Worm (Caenorhabditis elegans): ENCODE measurements around the gene C17C3.1.

C17C3.1 gene

DNA sequence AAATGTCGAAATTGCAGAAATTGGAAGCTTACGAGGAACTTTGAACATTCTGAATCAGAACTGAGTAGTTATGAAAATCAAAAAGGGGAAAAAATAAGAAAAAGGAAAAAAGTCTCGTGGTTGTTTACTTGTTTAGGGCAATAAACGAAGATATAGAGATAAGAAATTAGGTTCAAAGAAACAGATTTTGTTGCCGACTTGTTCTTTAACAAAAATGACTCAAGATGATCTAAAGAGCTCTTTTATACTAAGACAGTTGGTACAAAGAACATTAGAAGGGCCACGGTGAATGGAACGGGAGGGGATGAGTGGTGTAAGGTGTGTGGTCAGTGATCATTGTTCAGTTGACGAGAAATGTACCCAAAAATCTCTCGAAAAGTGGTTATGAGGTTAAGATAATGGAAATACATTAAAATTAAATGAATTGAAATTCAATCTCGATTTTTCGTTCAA, 22.9 kb upstream of the C17C3.1 start, which contains the start of gene acdh-2:
acdh-2 (minus strand) TSS at position 51 of the 453 bp plus-strand sequence.
- TF ChIP-seq F13C5.2 (tag; optimal IDR thresholded peaks at IDR 0.05), result no peak
- no peak for TF ChIP-seq ama-1 (optimal IDR thresholded peaks at IDR 0.05)
- TF ChIP-seq sea-1 (GFP tag; conservative IDR thresholded peaks at IDR 0.05), result no peak
- TF ChIP-seq ceh-13 (GFP tag; optimal IDR thresholded peaks at IDR 0.05), result no peak
- no peak for TF ChIP-seq pes-1 (GFP tag; IDR thresholded peaks at IDR 0.05)
- no peak for TF ChIP-seq aly-1 (tag; optimal IDR thresholded peaks at IDR 0.05)
- TF ChIP-seq ceh-36 (tag; optimal IDR thresholded peaks at IDR 0.05), result no peak
- TF ChIP-seq hnd-1 (tag; optimal IDR thresholded peaks at IDR 0.05), result no peak
- no peak for TF ChIP-seq tra-4 (tag; optimal IDR thresholded peaks at IDR 0.05)
- TF ChIP-seq tbx-37 (GFP tag; conservative IDR thresholded peaks at IDR 0.05), result no peak
- TF ChIP-seq hmbx-1 (tag; optimal IDR thresholded peaks at IDR 0.05), result no peak

- TF ChIP-seq sea-1 (GFP tag; conservative IDR thresholded peaks at IDR 0.05), result no peak
Measured at ce11 chrII:5549746-5550145, 20.6 kb upstream of the C17C3.1 start, which contains the start of gene C17C3.6. TSS of gene C17C3.6 (plus strand) at chrII:5550046.

- no peak for TF ChIP-seq hmbx-1 (tag; optimal IDR thresholded peaks at IDR 0.05)
- no peak for TF ChIP-seq pes-1 (GFP tag; IDR thresholded peaks at IDR 0.05)
- TF ChIP-seq flt-1 (GFP tag; IDR thresholded peaks at IDR 0.05), result no peak
- TF ChIP-seq B0310.2 (tag; optimal IDR thresholded peaks at IDR 0.05), result no peak
- TF ChIP-seq ama-1 (optimal IDR thresholded peaks at IDR 0.05), result no peak
Measured at ce11 chrII:5551517-5551916, 18.9 kb upstream of the C17C3.1 start, which contains the start of gene C17C3.5. TSS of gene C17C3.5 (plus strand) at chrII:5551817.

- no peak for TF ChIP-seq hmg-4 (GFP tag; optimal IDR thresholded peaks at IDR 0.05)
- no peak for TF ChIP-seq pes-1 (GFP tag; IDR thresholded peaks at IDR 0.05)
- TF ChIP-seq F13C5.2 (tag; optimal IDR thresholded peaks at IDR 0.05), result no peak
- no peak for TF ChIP-seq scrt-1 (GFP tag; IDR thresholded peaks at IDR 0.05)
- no peak for TF ChIP-seq ceh-36 (tag; optimal IDR thresholded peaks at IDR 0.05)
- no peak for TF ChIP-seq aly-1 (tag; optimal IDR thresholded peaks at IDR 0.05)
- no peak for TF ChIP-seq flt-1 (GFP tag; IDR thresholded peaks at IDR 0.05)
- TF ChIP-seq sea-1 (GFP tag; conservative IDR thresholded peaks at IDR 0.05), result no peak
- TF ChIP-seq hnd-1 (tag; optimal IDR thresholded peaks at IDR 0.05), result no peak
- TF ChIP-seq ama-1 (optimal IDR thresholded peaks at IDR 0.05), result no peak
- no peak for TF ChIP-seq ets-7 (tag; optimal IDR thresholded peaks at IDR 0.05)
- no peak for TF ChIP-seq hmbx-1 (tag; optimal IDR thresholded peaks at IDR 0.05)
- no peak for TF ChIP-seq ceh-13 (GFP tag; optimal IDR thresholded peaks at IDR 0.05)
- no peak for TF ChIP-seq tbx-11 (GFP tag; IDR thresholded peaks at IDR 0.05)
- no peak for TF ChIP-seq tbx-37 (GFP tag; conservative IDR thresholded peaks at IDR 0.05)
- TF ChIP-seq B0310.2 (tag; optimal IDR thresholded peaks at IDR 0.05), result no peak
- TF ChIP-seq tra-4 (tag; optimal IDR thresholded peaks at IDR 0.05), result no peak
Measured at ce11 chrII:5553531-5553930, 16.8 kb upstream of the C17C3.1 start.

ce11 chrII:5554317-5554716, 16.1 kb upstream of the C17C3.1 start, which contains the start of gene ins-12:
TSS of gene ins-12 (plus strand) at chrII:5554617.
- TF ChIP-seq ceh-13 (GFP tag; optimal IDR thresholded peaks at IDR 0.05), result no peak
- no peak for TF ChIP-seq tra-4 (tag; optimal IDR thresholded peaks at IDR 0.05)
- TF ChIP-seq ceh-36 (tag; optimal IDR thresholded peaks at IDR 0.05), result no peak
- TF ChIP-seq flt-1 (GFP tag; IDR thresholded peaks at IDR 0.05), result no peak
- no peak for TF ChIP-seq hnd-1 (tag; optimal IDR thresholded peaks at IDR 0.05)
- no peak for TF ChIP-seq hmbx-1 (tag; optimal IDR thresholded peaks at IDR 0.05)
- TF ChIP-seq ets-7 (tag; optimal IDR thresholded peaks at IDR 0.05), result no peak
- no peak for TF ChIP-seq pes-1 (GFP tag; IDR thresholded peaks at IDR 0.05)
- no peak for TF ChIP-seq B0310.2 (tag; optimal IDR thresholded peaks at IDR 0.05)
- no peak for TF ChIP-seq tbx-11 (GFP tag; IDR thresholded peaks at IDR 0.05)
- no peak for TF ChIP-seq ama-1 (optimal IDR thresholded peaks at IDR 0.05)
- no peak for TF ChIP-seq tbx-37 (GFP tag; conservative IDR thresholded peaks at IDR 0.05)
- TF ChIP-seq sea-1 (GFP tag; conservative IDR thresholded peaks at IDR 0.05), result no peak
- TF ChIP-seq scrt-1 (GFP tag; IDR thresholded peaks at IDR 0.05), result no peak
- no peak for TF ChIP-seq F13C5.2 (tag; optimal IDR thresholded peaks at IDR 0.05)
- no peak for TF ChIP-seq hmg-4 (GFP tag; optimal IDR thresholded peaks at IDR 0.05)
- TF ChIP-seq aly-1 (tag; optimal IDR thresholded peaks at IDR 0.05), result no peak

- TF ChIP-seq ceh-13 (GFP tag; optimal IDR thresholded peaks at IDR 0.05) (no peak), ceh-36 (tag; optimal IDR thresholded peaks at IDR 0.05) (no peak), hnd-1 (tag; optimal IDR thresholded peaks at IDR 0.05) (no peak), F13C5.2 (tag; optimal IDR thresholded peaks at IDR 0.05) (no peak), tbx-37 (GFP tag; conservative IDR thresholded peaks at IDR 0.05) (no peak), aly-1 (tag; optimal IDR thresholded peaks at IDR 0.05) (no peak), B0310.2 (tag; optimal IDR thresholded peaks at IDR 0.05) (no peak), pes-1 (GFP tag; IDR thresholded peaks at IDR 0.05) (no peak), hmg-4 (GFP tag; optimal IDR thresholded peaks at IDR 0.05) (no peak), flt-1 (GFP tag; IDR thresholded peaks at IDR 0.05) (no peak), scrt-1 (GFP tag; IDR thresholded peaks at IDR 0.05) (no peak), tra-4 (tag; optimal IDR thresholded peaks at IDR 0.05) (no peak), ets-7 (tag; optimal IDR thresholded peaks at IDR 0.05) (no peak), tbx-11 (GFP tag; IDR thresholded peaks at IDR 0.05) (no peak), ama-1 (optimal IDR thresholded peaks at IDR 0.05) (no peak), sea-1 (GFP tag; conservative IDR thresholded peaks at IDR 0.05) (no peak), hmbx-1 (tag; optimal IDR thresholded peaks at IDR 0.05) (no peak)
Measured at ce11 chrII:5554788-5555187, 15.6 kb upstream of the C17C3.1 start.

DNA sequence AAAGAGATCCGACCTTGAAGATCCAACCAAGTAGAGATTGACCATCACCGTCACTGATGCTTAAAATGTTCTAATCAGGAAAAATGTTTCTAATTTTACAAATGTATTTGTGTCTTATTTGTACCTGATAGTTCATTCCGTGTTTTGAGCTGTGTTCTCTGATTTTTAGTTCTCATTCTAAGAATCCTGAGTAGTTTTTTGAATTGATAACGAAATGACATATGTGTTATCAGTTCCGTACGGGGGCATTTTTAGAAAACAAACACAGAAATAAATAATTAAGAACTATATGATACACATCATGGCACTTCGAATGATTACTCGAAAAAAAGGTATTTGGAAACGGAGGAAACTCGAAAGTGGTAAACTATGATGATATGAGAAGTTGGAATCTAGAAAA, 14.8 kb upstream of the C17C3.1 start:
- TF ChIP-seq tbx-37 (GFP tag; conservative IDR thresholded peaks at IDR 0.05) (no peak), ama-1 (optimal IDR thresholded peaks at IDR 0.05) (no peak), hmg-4 (GFP tag; optimal IDR thresholded peaks at IDR 0.05) (no peak), F13C5.2 (tag; optimal IDR thresholded peaks at IDR 0.05) (no peak), aly-1 (tag; optimal IDR thresholded peaks at IDR 0.05) (no peak), hnd-1 (tag; optimal IDR thresholded peaks at IDR 0.05) (no peak), tra-4 (tag; optimal IDR thresholded peaks at IDR 0.05) (no peak), hmbx-1 (tag; optimal IDR thresholded peaks at IDR 0.05) (no peak), pes-1 (GFP tag; IDR thresholded peaks at IDR 0.05) (no peak), tbx-11 (GFP tag; IDR thresholded peaks at IDR 0.05) (no peak), ets-7 (tag; optimal IDR thresholded peaks at IDR 0.05) (no peak), scrt-1 (GFP tag; IDR thresholded peaks at IDR 0.05) (no peak), ceh-36 (tag; optimal IDR thresholded peaks at IDR 0.05) (no peak), B0310.2 (tag; optimal IDR thresholded peaks at IDR 0.05) (no peak), ceh-13 (GFP tag; optimal IDR thresholded peaks at IDR 0.05) (no peak), sea-1 (GFP tag; conservative IDR thresholded peaks at IDR 0.05) (no peak), flt-1 (GFP tag; IDR thresholded peaks at IDR 0.05) (no peak)

Data from whole organism, early embryonic.